Fruit fly (Drosophila melanogaster) whole organism, embryonic: ENCODE data around the gene bys.

Source experiments
- C15 ChIP-seq: fragments of 200-800 bp; sonication (Bioruptor generic); IDR thresholded peaks from 3 replicates; pipeline ENCODE4 v1.3.6; 2022; ENCODE audit warnings: missing biosample characterization, missing genetic modification characterization
- CG15514 ChIP-seq: fragments of 200-800 bp; sonication (Bioruptor generic); optimal IDR thresholded peaks from 3 replicates; lab custom pipeline; 2017; ENCODE audit warnings: missing biosample characterization, missing genetic modification characterization, mild to moderate bottlenecking, moderate library complexity, missing genetic modification reagents
- CG18011 ChIP-seq: fragments of 200-800 bp; sonication (Bioruptor generic); optimal IDR thresholded peaks from 2 replicates; lab custom pipeline; 2017; ENCODE audit warnings: missing biosample characterization, missing genetic modification characterization, mild to moderate bottlenecking, moderate library complexity, missing genotype
- CG1832 ChIP-seq: fragments of 200-800 bp; sonication (Bioruptor generic); optimal IDR thresholded peaks from 2 replicates; lab custom pipeline; 2017; ENCODE audit warnings: missing biosample characterization, mild to moderate bottlenecking, missing genetic modification characterization, inconsistent platforms
- CG2712 ChIP-seq: fragments of 200-800 bp; optimal IDR thresholded peaks from 3 replicates; lab custom pipeline; 2019; ENCODE audit warnings: missing biosample characterization, mild to moderate bottlenecking, missing genetic modification characterization, moderate library complexity
- CG5953 ChIP-seq: fragments of 200-800 bp; sonication (Bioruptor generic); IDR thresholded peaks from 2 replicates; pipeline ENCODE4 v1.3.6; 2022; ENCODE audit warnings: missing biosample characterization, missing genetic modification characterization
- CG6689 ChIP-seq: fragments of 200-800 bp; sonication (Bioruptor generic); IDR thresholded peaks from 2 replicates; pipeline ENCODE4 v1.3.6; 2022; ENCODE audit warnings: missing biosample characterization, missing genetic modification characterization
- CG7271 ChIP-seq: fragments of 200-800 bp; sonication (Bioruptor generic); optimal IDR thresholded peaks from 2 replicates; lab custom pipeline; 2018; ENCODE audit warnings: missing biosample characterization, mild to moderate bottlenecking, missing genetic modification characterization, moderate library complexity
- CG7745 ChIP-seq: fragments of 200-800 bp; sonication (Bioruptor generic); optimal IDR thresholded peaks from 2 replicates; lab custom pipeline; 2018; ENCODE audit warnings: missing biosample characterization, mild to moderate bottlenecking, missing genetic modification characterization, moderate library complexity
- CG7963 ChIP-seq: fragments of 200-800 bp; sonication (Bioruptor generic); IDR thresholded peaks from 3 replicates; pipeline ENCODE4 v1.3.6; 2022; ENCODE audit warnings: missing biosample characterization, missing genetic modification characterization; ENCODE audit not compliant: partially characterized antibody
- CG8281 ChIP-seq: fragments of 200-800 bp; sonication (Bioruptor generic); optimal IDR thresholded peaks from 2 replicates; lab custom pipeline; 2018; ENCODE audit warnings: missing biosample characterization, mild to moderate bottlenecking, missing genetic modification characterization, moderate library complexity
- CG8290 ChIP-seq, 3 experiments: fragments of 200-800 bp; sonication (Bioruptor generic); optimal IDR thresholded peaks; 2 replicates each; lab custom pipeline; 2016 to 2019; ENCODE audit warnings: missing biosample characterization in 3 of 3, missing genetic modification characterization in 3 of 3, mild to moderate bottlenecking in 2 of 3, moderate library complexity in 1 of 3
- CG9876 ChIP-seq: fragments of 200-800 bp; sonication (Bioruptor generic); optimal IDR thresholded peaks from 2 replicates; lab custom pipeline; 2016; ENCODE audit warnings: missing biosample characterization, missing genetic modification characterization
- CoRest ChIP-seq: fragments of 200-800 bp; sonication (Bioruptor generic); optimal IDR thresholded peaks from 3 replicates; lab custom pipeline; 2018; ENCODE audit warnings: missing biosample characterization, mild to moderate bottlenecking, missing genetic modification characterization, moderate library complexity
- Dek ChIP-seq: fragments of 200-800 bp; sonication (Bioruptor generic); optimal IDR thresholded peaks from 3 replicates; lab custom pipeline; 2019; ENCODE audit warnings: missing biosample characterization, mild to moderate bottlenecking, missing genetic modification characterization, moderate library complexity
- E2f2 ChIP-seq: fragments of 200-800 bp; sonication (Bioruptor generic); IDR thresholded peaks from 2 replicates; pipeline ENCODE4 v1.3.6; 2022; ENCODE audit warnings: missing biosample characterization, missing genetic modification characterization
- Ets65A ChIP-seq: fragments of 200-800 bp; sonication (Bioruptor generic); peaks from one replicate; lab custom pipeline; 2016; ENCODE audit warnings: missing biosample characterization, missing genetic modification characterization
- Hmx ChIP-seq: fragments of 200-800 bp; sonication (Bioruptor generic); optimal IDR thresholded peaks from 2 replicates; lab custom pipeline; 2016; ENCODE audit warnings: missing biosample characterization, missing genetic modification characterization
- Lim3 ChIP-seq: fragments of 200-800 bp; sonication (Bioruptor generic); IDR thresholded peaks from 2 replicates; pipeline ENCODE4 v1.3.6; 2022; ENCODE audit warnings: missing biosample characterization, missing genetic modification characterization
- Neu2 ChIP-seq: fragments of 200-800 bp; sonication (Bioruptor generic); optimal IDR thresholded peaks from 3 replicates; lab custom pipeline; 2016; ENCODE audit warnings: missing biosample characterization, missing genetic modification characterization, borderline replicate concordance
- Nf-YB ChIP-seq: fragments of 200-800 bp; sonication (Bioruptor generic); optimal IDR thresholded peaks from 3 replicates; lab custom pipeline; 2019; ENCODE audit warnings: missing biosample characterization, mild to moderate bottlenecking, missing genetic modification characterization, moderate library complexity
- Nf-YC ChIP-seq: fragments of 200-800 bp; optimal IDR thresholded peaks from 3 replicates; lab custom pipeline; 2019; ENCODE audit warnings: missing biosample characterization, mild to moderate bottlenecking, missing genetic modification characterization, moderate library complexity
- Oli ChIP-seq: fragments of 200-800 bp; sonication (Bioruptor generic); optimal IDR thresholded peaks from 2 replicates; lab custom pipeline; 2018; ENCODE audit warnings: missing biosample characterization, mild to moderate bottlenecking, missing genetic modification characterization, moderate library complexity
- Opbp ChIP-seq: fragments of 200-800 bp; sonication (Bioruptor generic); IDR thresholded peaks from 3 replicates; pipeline ENCODE4 v1.3.6; 2022; ENCODE audit warnings: missing biosample characterization, missing genetic modification characterization; ENCODE audit not compliant: partially characterized antibody
- PHDP ChIP-seq: fragments of 200-800 bp; sonication (Bioruptor generic); optimal IDR thresholded peaks from 3 replicates; lab custom pipeline; 2018; ENCODE audit warnings: missing biosample characterization, mild to moderate bottlenecking, missing genetic modification characterization, moderate library complexity
- Ravus ChIP-seq: fragments of 200-800 bp; sonication (Bioruptor generic); IDR thresholded peaks from 2 replicates; pipeline ENCODE4 v1.3.6; 2022; ENCODE audit warnings: missing biosample characterization, missing genetic modification characterization
- Tbp ChIP-seq: fragments of >200 bp; optimal IDR thresholded peaks from 2 replicates; lab custom pipeline; 2018; ENCODE audit warnings: missing biosample characterization, missing genetic modification characterization
- croc ChIP-seq: fragments of 200-800 bp; sonication (Bioruptor generic); conservative IDR thresholded peaks from 3 replicates; pipeline ENCODE4 v1.3.6; 2022; ENCODE audit warnings: missing biosample characterization, missing genetic modification characterization
- ems ChIP-seq: fragments of 200-800 bp; sonication (Bioruptor generic); optimal IDR thresholded peaks from 3 replicates; lab custom pipeline; 2016; ENCODE audit warnings: missing biosample characterization, missing genetic modification characterization
- fd96Cb ChIP-seq: fragments of 200-800 bp; sonication (Bioruptor generic); optimal IDR thresholded peaks from 2 replicates; lab custom pipeline; 2018; ENCODE audit warnings: missing biosample characterization, mild to moderate bottlenecking, missing genetic modification characterization, moderate library complexity
- fu2 ChIP-seq: fragments of 200-800 bp; sonication (Bioruptor generic); optimal IDR thresholded peaks from 2 replicates; lab custom pipeline; 2016; ENCODE audit warnings: missing biosample characterization, missing genetic modification characterization
- gfzf ChIP-seq: fragments of 200-800 bp; sonication (Bioruptor generic); optimal IDR thresholded peaks from 2 replicates; lab custom pipeline; 2016; ENCODE audit warnings: missing biosample characterization, mild to moderate bottlenecking, missing genetic modification characterization, moderate library complexity
- grau ChIP-seq: fragments of 200-800 bp; optimal IDR thresholded peaks from 3 replicates; lab custom pipeline; 2019; ENCODE audit warnings: missing biosample characterization, mild to moderate bottlenecking, missing genetic modification characterization, moderate library complexity
- lola ChIP-seq, 3 experiments: fragments of >200 bp in 2 of 3; fragments of 200-800 bp in 1 of 3; sonication (Bioruptor generic) in 1 of 3; optimal IDR thresholded peaks; 2 replicates each; lab custom pipeline; 2017 to 2019; ENCODE audit warnings: missing biosample characterization in 3 of 3, missing genetic modification characterization in 3 of 3, mild to moderate bottlenecking in 1 of 3, moderate library complexity in 1 of 3
- lov ChIP-seq, 2 experiments: fragments of 200-800 bp in 1 of 2; fragments of >200 bp in 1 of 2; sonication (Bioruptor generic) in 1 of 2; IDR thresholded peaks in 1 of 2; optimal IDR thresholded peaks in 1 of 2; 2 replicates in 1 of 2; 3 replicates in 1 of 2; pipeline versions ENCODE4 v1.3.6 to Lab custom; 2017 to 2022; ENCODE audit warnings: missing biosample characterization in 1 of 2, missing genetic modification characterization in 1 of 2
- p53 ChIP-seq: fragments of 200-800 bp; sonication (Bioruptor generic); optimal IDR thresholded peaks from 2 replicates; lab custom pipeline; 2016; ENCODE audit warnings: missing biosample characterization, missing genetic modification characterization
- sd ChIP-seq: fragments of 200-800 bp; sonication (Bioruptor generic); optimal IDR thresholded peaks from 3 replicates; lab custom pipeline; 2018; ENCODE audit warnings: missing biosample characterization, mild to moderate bottlenecking, missing genetic modification characterization, moderate library complexity
- sens ChIP-seq: fragments of 200-800 bp; sonication (Bioruptor generic); peaks from one replicate; lab custom pipeline; 2016; ENCODE audit warnings: missing biosample characterization, missing genetic modification characterization
- seq ChIP-seq: fragments of 200-800 bp; sonication (Bioruptor generic); IDR thresholded peaks from 2 replicates; pipeline ENCODE4 v1.3.6; 2022; ENCODE audit warnings: missing biosample characterization, missing genetic modification characterization
- so ChIP-seq: fragments of 200-800 bp; sonication (Bioruptor generic); IDR thresholded peaks from 3 replicates; pipeline ENCODE4 v1.3.6; 2022; ENCODE audit warnings: missing biosample characterization, missing genetic modification characterization
- ssp ChIP-seq: fragments of 200-800 bp; sonication (Bioruptor generic); IDR thresholded peaks from 2 replicates; pipeline ENCODE4 v1.3.6; 2022; ENCODE audit warnings: missing biosample characterization, missing genetic modification characterization

bys gene

dm6 chrX:7893411-7894122, 8.1 kb upstream of the bys start, which contains the start of the genes CG45089, ND-MNLL and p115 (continued):
- TF ChIP-seq CG6689 (GFP tag; lab: Robert Waterston, UW): peak; percentile 40; the same call in 1 of the 2 replicates
- TF ChIP-seq Oli (tag; lab: Kevin White, UChicago): no peak
- TF ChIP-seq Hmx: no peak
- TF ChIP-seq C15: no peak
- TF ChIP-seq fu2 (GFP tag; lab: Kevin White, UChicago): peak; percentile 20
- peak; percentile 29 for TF ChIP-seq CG18011 (GFP tag; lab: Kevin White, UChicago)
- peak; percentile 52 for TF ChIP-seq PHDP (tag; lab: Kevin White, UChicago)
- TF ChIP-seq grau: peak; percentile 61
- TF ChIP-seq CG7271 (tag; lab: Kevin White, UChicago): no peak
- peak; percentile 62 for TF ChIP-seq Nf-YC
- TF ChIP-seq ssp (GFP tag; lab: Robert Waterston, UW): peak; percentile 55
- TF ChIP-seq E2f2 (GFP tag; lab: Robert Waterston, UW): peak; percentile 47
- TF ChIP-seq Ravus (GFP tag; lab: Robert Waterston, UW): no peak; the same call in 1 of the 2 replicates
- TF ChIP-seq CG8281 (tag; lab: Kevin White, UChicago): peak; percentile 15
- no peak for TF ChIP-seq Tbp (GFP tag; lab: Kevin White, UChicago)
- peak; percentile 31; the same call in 1 of the 2 replicates for TF ChIP-seq seq (GFP tag; lab: Robert Waterston, UW)
- peak; percentile 10 for TF ChIP-seq ems (GFP tag; lab: Kevin White, UChicago)
- peak; percentile 48 for TF ChIP-seq Dek
- 0 out of 3 replicates have a peak, but pooled peaks have one; percentile 14 for TF ChIP-seq CG7963 (GFP tag; lab: Robert Waterston, UW)
- TF ChIP-seq CG8290 (GFP tag; optimal IDR thresholded peaks at IDR 0.05; lab: Kevin White, UChicago): peak; percentile 70
- no peak for TF ChIP-seq CG8290 (tag; optimal IDR thresholded peaks at IDR 0.05; lab: Kevin White, UChicago)
- TF ChIP-seq CG7745 (tag; lab: Kevin White, UChicago): no peak
- TF ChIP-seq Nf-YB: peak; percentile 19
- TF ChIP-seq CG9876 (GFP tag; lab: Kevin White, UChicago): no peak
- TF ChIP-seq Neu2 (GFP tag; lab: Kevin White, UChicago): no peak
- peak; percentile 81 for TF ChIP-seq CG2712
- TF ChIP-seq lov (optimal IDR thresholded peaks at IDR 0.05; lab: Kevin White, UChicago): no peak
- no peak for TF ChIP-seq lov (GFP tag; IDR thresholded peaks at IDR 0.05; lab: Robert Waterston, UW)
- TF ChIP-seq CoRest (tag; lab: Kevin White, UChicago): peak; percentile 64
- peak; percentile 26 for TF ChIP-seq fd96Cb (tag; lab: Kevin White, UChicago)
- no peak for TF ChIP-seq so
- TF ChIP-seq lola (GFP tag; optimal IDR thresholded peaks at IDR 0.05; lab: Kevin White, UChicago): peak in 1 of 3 experiments; percentile 58
- peak; percentile 13 for TF ChIP-seq sd
- no peak for TF ChIP-seq Lim3 (GFP tag; lab: Robert Waterston, UW)
- no peak for TF ChIP-seq CG1832 (GFP tag; lab: Kevin White, UChicago)
- peak; percentile 68 for TF ChIP-seq p53 (GFP tag; lab: Kevin White, UChicago)
- TF ChIP-seq CG15514: peak; percentile 66
- TF ChIP-seq CG5953 (GFP tag; lab: Robert Waterston, UW): no peak
- peak; percentile 12 for TF ChIP-seq gfzf

dm6 chrX:7900659-7901058, 1.0 kb upstream of the bys start:
- TF ChIP-seq Ets65A (GFP tag; lab: Kevin White, UChicago): peak; percentile 65
- TF ChIP-seq croc (GFP tag; lab: Robert Waterston, UW): no peak
- 0 out of 3 replicates have a peak, but pooled peaks have one; percentile 10 for TF ChIP-seq Opbp
- TF ChIP-seq sens: peak; percentile 53
